Fruit fly (Drosophila melanogaster): Measurements from ENCODE around the gene Pka-R1.

DNA sequence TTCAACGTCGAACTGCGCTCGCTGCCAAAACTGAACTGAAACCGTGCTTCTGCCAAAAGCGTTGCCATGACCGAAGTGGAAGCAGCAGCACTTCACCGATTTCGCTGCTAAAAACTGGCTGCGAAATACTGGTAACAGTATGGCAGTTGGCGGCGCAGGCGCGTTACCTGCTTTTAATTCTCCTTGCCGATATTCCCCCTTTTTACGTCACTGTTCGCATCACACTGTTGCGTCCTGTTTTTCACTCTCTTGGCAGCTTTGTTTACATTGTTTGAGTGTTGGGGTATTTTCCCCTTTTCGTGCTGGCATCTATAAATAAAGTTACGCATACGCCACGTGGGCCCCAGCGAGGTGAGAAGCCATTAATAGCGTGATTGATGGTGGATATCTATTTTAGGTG is 69.3 kb downstream of the Pka-R1 start, which contains the start of gene CG32432:
- TF ChIP-seq fru (GFP tag; optimal IDR thresholded peaks at IDR 0.05) (no peak), GATAd (GFP tag; optimal IDR thresholded peaks at IDR 0.05) (no peak), Hr78 (GFP tag; optimal IDR thresholded peaks at IDR 0.05) (no peak), rgr (GFP tag; optimal IDR thresholded peaks at IDR 0.05) (no peak), Abd-B (GFP tag; optimal IDR thresholded peaks at IDR 0.05) (no peak), sage (GFP tag; optimal IDR thresholded peaks at IDR 0.05) (no peak), jim (GFP tag; optimal IDR thresholded peaks at IDR 0.05) (no peak), psq (GFP tag; optimal IDR thresholded peaks at IDR 0.05) (no peak), ey (GFP tag; optimal IDR thresholded peaks at IDR 0.05) (no peak), Myc (optimal IDR thresholded peaks at IDR 0.05) (no peak)
